Fruit fly (Drosophila melanogaster) S2 (cell line): ENCODE results near the gene CG14374.

Experiments used
- CG8478 ChIP-seq: fragments of >200 bp; optimal IDR thresholded peaks from 2 replicates; lab custom pipeline; 2018
- CTCF ChIP-seq, 2 experiments: fragments of >200 bp; optimal IDR thresholded peaks; 2 replicates each; lab custom pipeline; 2018

dm6 chr3R:13369348-13369747 lies 27.6 kb downstream of the CG14374 start, which contains the start of gene CheA87a:
- TF ChIP-seq CTCF (optimal IDR thresholded peaks at IDR 0.05; lab: Kevin White, UChicago) (no peak), CG8478 (lab: Kevin White, UChicago) (no peak)
